Fruit fly (Drosophila melanogaster): ENCODE measurements around the gene CG11470.
A peak's percentile ranks its signal among the peaks of the same experiment; 100 is the strongest.

CG11470 gene

dm6 chr3R:29572040-29572648, 17.4 kb downstream of the CG11470 start:
- TF ChIP-seq usp (GFP tag; optimal IDR thresholded peaks at IDR 0.05) = no peak
- no peak for TF ChIP-seq tai (GFP tag; optimal IDR thresholded peaks at IDR 0.05)
- TF ChIP-seq sage (GFP tag; optimal IDR thresholded peaks at IDR 0.05) = no peak
- TF ChIP-seq Dfd (GFP tag; optimal IDR thresholded peaks at IDR 0.05) = no peak
- TF ChIP-seq CG32264 (GFP tag; optimal IDR thresholded peaks at IDR 0.05) = no peak
- no peak for TF ChIP-seq h (GFP tag; optimal IDR thresholded peaks at IDR 0.05)
- TF ChIP-seq Abd-B (GFP tag; optimal IDR thresholded peaks at IDR 0.05) = no peak
- TF ChIP-seq brk (GFP tag; optimal IDR thresholded peaks at IDR 0.05) = no peak
- no peak for TF ChIP-seq dmrt93B (GFP tag; optimal IDR thresholded peaks at IDR 0.05)
- no peak for TF ChIP-seq Hr78 (GFP tag; optimal IDR thresholded peaks at IDR 0.05)
- TF ChIP-seq dsf (GFP tag; optimal IDR thresholded peaks at IDR 0.05; ENCODE audit: borderline replicate concordance) = no peak
- TF ChIP-seq rgr (GFP tag; optimal IDR thresholded peaks at IDR 0.05) = no peak
- TF ChIP-seq Dif (GFP tag; optimal IDR thresholded peaks at IDR 0.05; ENCODE audit: partially characterized antibody) = no peak

dm6 chr3R:29570239-29570814, 19.2 kb downstream of the CG11470 start:
- no peak for TF ChIP-seq pan (optimal IDR thresholded peaks at IDR 0.05)
- TF ChIP-seq tai (GFP tag; optimal IDR thresholded peaks at IDR 0.05) = no peak

dm6 chr3R:29566997-29567670, 22.4 kb downstream of the CG11470 start:
- TF ChIP-seq Sp1 (GFP tag; optimal IDR thresholded peaks at IDR 0.05) = peak; percentile 76
- TF ChIP-seq dmrt93B (GFP tag; optimal IDR thresholded peaks at IDR 0.05) = peak; percentile 72
- peak; percentile 8 for TF ChIP-seq CrebA (GFP tag; optimal IDR thresholded peaks at IDR 0.05; ENCODE audit: borderline replicate concordance)
- peak; percentile 89 for TF ChIP-seq h (GFP tag; optimal IDR thresholded peaks at IDR 0.05)
- no peak for TF ChIP-seq Abd-B (GFP tag; optimal IDR thresholded peaks at IDR 0.05)
- TF ChIP-seq Rel (GFP tag; optimal IDR thresholded peaks at IDR 0.05) = no peak
- TF ChIP-seq Rel (tag; optimal IDR thresholded peaks at IDR 0.05) = peak; percentile 24
- no peak for TF ChIP-seq usp (GFP tag; optimal IDR thresholded peaks at IDR 0.05)
- TF ChIP-seq Dfd (GFP tag; optimal IDR thresholded peaks at IDR 0.05) = no peak
- no peak for TF ChIP-seq Hr83 (GFP tag; optimal IDR thresholded peaks at IDR 0.05; ENCODE audit: poor library complexity, severe bottlenecking)
- no peak for TF ChIP-seq jim (GFP tag; optimal IDR thresholded peaks at IDR 0.05)
- TF ChIP-seq dl (GFP tag; optimal IDR thresholded peaks at IDR 0.05; ENCODE audit: insufficient read depth in 1 of 2, partially characterized antibody in 2 of 2) = no peak
- TF ChIP-seq Hnf4 (GFP tag; optimal IDR thresholded peaks at IDR 0.05) = peak; percentile 79
- no peak for TF ChIP-seq pan (optimal IDR thresholded peaks at IDR 0.05)
- peak; percentile 86 for TF ChIP-seq br (GFP tag; optimal IDR thresholded peaks at IDR 0.05)
- TF ChIP-seq HLH106 (tag; optimal IDR thresholded peaks at IDR 0.05) = peak; percentile 88
- peak; percentile 68 for TF ChIP-seq Jra (GFP tag; optimal IDR thresholded peaks at IDR 0.05)
- peak; percentile 79 for TF ChIP-seq fru (GFP tag; optimal IDR thresholded peaks at IDR 0.05)
- no peak for TF ChIP-seq Myc (optimal IDR thresholded peaks at IDR 0.05)
- no peak for TF ChIP-seq Dif (GFP tag; optimal IDR thresholded peaks at IDR 0.05; ENCODE audit: partially characterized antibody)
- peak; percentile 24 for TF ChIP-seq brk (GFP tag; optimal IDR thresholded peaks at IDR 0.05)
- TF ChIP-seq tai (GFP tag; optimal IDR thresholded peaks at IDR 0.05) = peak; percentile 42
- TF ChIP-seq lola (GFP tag; optimal IDR thresholded peaks at IDR 0.05) = no peak
- TF ChIP-seq OdsH (GFP tag; optimal IDR thresholded peaks at IDR 0.05) = peak; percentile 71
- TF ChIP-seq dsf (GFP tag; optimal IDR thresholded peaks at IDR 0.05; ENCODE audit: borderline replicate concordance) = no peak
- TF ChIP-seq Hr78 (GFP tag; optimal IDR thresholded peaks at IDR 0.05) = no peak
- TF ChIP-seq sv (GFP tag; optimal IDR thresholded peaks at IDR 0.05) = peak; percentile 38
- TF ChIP-seq sage (GFP tag; optimal IDR thresholded peaks at IDR 0.05) = peak; percentile 62
- TF ChIP-seq ey (GFP tag; optimal IDR thresholded peaks at IDR 0.05) = peak; percentile 77
- peak; percentile 69 for TF ChIP-seq CG32264 (GFP tag; optimal IDR thresholded peaks at IDR 0.05)
- TF ChIP-seq Vsx2 (GFP tag; optimal IDR thresholded peaks at IDR 0.05; ENCODE audit: partially characterized antibody) = no peak
- TF ChIP-seq N (GFP tag; optimal IDR thresholded peaks at IDR 0.05) = no peak
- TF ChIP-seq foxo (GFP tag; optimal IDR thresholded peaks at IDR 0.05) = peak in 1 of 2 experiments; percentile 90
- TF ChIP-seq psq (GFP tag; optimal IDR thresholded peaks at IDR 0.05) = peak; percentile 71
- no peak for TF ChIP-seq GATAd (GFP tag; optimal IDR thresholded peaks at IDR 0.05)
- peak; percentile 81 for TF ChIP-seq rgr (GFP tag; optimal IDR thresholded peaks at IDR 0.05)
- peak; percentile 64 for TF ChIP-seq woc (GFP tag; optimal IDR thresholded peaks at IDR 0.05)
- TF ChIP-seq Mio (GFP tag; optimal IDR thresholded peaks at IDR 0.05) = no peak
- peak; percentile 62 for TF ChIP-seq CG9705 (GFP tag; optimal IDR thresholded peaks at IDR 0.05)

Measured in whole organism, wandering third instar larva.